Worm (Caenorhabditis elegans): ENCODE measurements around the gene srg-21.
A peak's percentile ranks its signal among the peaks of the same experiment; 100 is the strongest.

srg-21 gene

ce11 chrII:3126341-3126740, 35.2 kb upstream of the srg-21 start, which contains the start of gene ins-19:
ins-19 (minus strand) TSS chrII:3126441.
- TF ChIP-seq ceh-30 (tag; optimal IDR thresholded peaks at IDR 0.05) (no peak), T23F11.4 (GFP tag; optimal IDR thresholded peaks at IDR 0.05) (no peak), ttx-3 (tag; optimal IDR thresholded peaks at IDR 0.05) (no peak), lin-11 (tag; optimal IDR thresholded peaks at IDR 0.05) (no peak), mec-3 (tag; optimal IDR thresholded peaks at IDR 0.05; ENCODE audit: borderline replicate concordance) (no peak), gmeb-2 (tag; optimal IDR thresholded peaks at IDR 0.05) (no peak), fkh-6 (tag; optimal IDR thresholded peaks at IDR 0.05) (no peak), sdc-2 (tag; optimal IDR thresholded peaks at IDR 0.05) (no peak), ceh-19 (GFP tag; optimal IDR thresholded peaks at IDR 0.05) (no peak), unc-86 (tag; optimal IDR thresholded peaks at IDR 0.05) (no peak), C38D4.7 (GFP tag; optimal IDR thresholded peaks at IDR 0.05) (no peak), zip-5 (tag; optimal IDR thresholded peaks at IDR 0.05) (no peak)

DNA sequence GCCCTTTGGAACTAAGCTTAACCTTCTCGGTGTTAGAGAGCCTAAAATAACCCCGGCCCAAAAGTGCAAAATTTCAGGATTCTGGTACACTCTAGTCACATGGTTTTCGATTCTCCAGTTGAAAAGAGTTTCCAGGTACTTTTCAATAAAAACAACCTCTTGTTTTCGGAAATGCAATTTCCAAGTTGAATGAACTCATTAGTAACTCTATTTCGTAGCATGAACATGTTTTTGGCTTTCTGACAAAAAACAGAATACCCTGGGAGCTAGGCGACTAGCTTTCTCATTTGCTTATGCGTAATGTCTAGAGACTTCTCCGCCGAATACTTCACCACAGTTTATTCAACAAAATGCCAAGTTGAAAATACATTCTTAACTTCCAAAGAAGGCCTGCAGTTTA, 32.0 kb upstream of the srg-21 start, which contains the start of gene srh-71:
Gene srh-71, plus strand, starts transcription at position 301 of the 400 bp plus-strand sequence.
- TF ChIP-seq ets-4 (tag; optimal IDR thresholded peaks at IDR 0.05), result no peak
- no peak for TF ChIP-seq unc-3 (GFP tag; conservative IDR thresholded peaks at IDR 0.05)
- no peak for TF ChIP-seq unc-3 (tag; optimal IDR thresholded peaks at IDR 0.05)
- no peak for TF ChIP-seq C08G9.2 (tag; optimal IDR thresholded peaks at IDR 0.05)
- TF ChIP-seq Y22D7AL.16 (tag; optimal IDR thresholded peaks at IDR 0.05), result no peak
- no peak for TF ChIP-seq pha-4 (tag; optimal IDR thresholded peaks at IDR 0.05)
- TF ChIP-seq hlh-6 (tag; optimal IDR thresholded peaks at IDR 0.05), result no peak
- no peak for TF ChIP-seq che-1 (tag; optimal IDR thresholded peaks at IDR 0.05)
- no peak for TF ChIP-seq sox-4 (tag; optimal IDR thresholded peaks at IDR 0.05)
- TF ChIP-seq hlh-13 (GFP tag; optimal IDR thresholded peaks at IDR 0.05), result no peak
- TF ChIP-seq unc-42 (tag; optimal IDR thresholded peaks at IDR 0.05), result no peak
- no peak for TF ChIP-seq pqm-1 (tag; optimal IDR thresholded peaks at IDR 0.05)
- no peak for TF ChIP-seq sox-2 (GFP tag; IDR thresholded peaks at IDR 0.05)
- TF ChIP-seq ref-2 (tag; optimal IDR thresholded peaks at IDR 0.05), result no peak
- no peak for TF ChIP-seq ceh-9 (tag; optimal IDR thresholded peaks at IDR 0.05)
- no peak for TF ChIP-seq pros-1 (tag; optimal IDR thresholded peaks at IDR 0.05)
- TF ChIP-seq ceh-14 (tag; optimal IDR thresholded peaks at IDR 0.05), result no peak

- TF ChIP-seq tbx-2 (tag; optimal IDR thresholded peaks at IDR 0.05), result peak; percentile 70
- TF ChIP-seq unc-42 (tag; optimal IDR thresholded peaks at IDR 0.05), result peak; percentile 34
- TF ChIP-seq hlh-13 (GFP tag; optimal IDR thresholded peaks at IDR 0.05), result no peak
- no peak for TF ChIP-seq ttx-3 (tag; optimal IDR thresholded peaks at IDR 0.05)
- TF ChIP-seq unc-3 (GFP tag; conservative IDR thresholded peaks at IDR 0.05), result no peak
- no peak for TF ChIP-seq unc-3 (tag; optimal IDR thresholded peaks at IDR 0.05)
- no peak for TF ChIP-seq ceh-24 (tag; optimal IDR thresholded peaks at IDR 0.05)
- no peak for TF ChIP-seq pat-9 (tag; optimal IDR thresholded peaks at IDR 0.05)
- peak; percentile 0 for TF ChIP-seq ceh-2 (tag; optimal IDR thresholded peaks at IDR 0.05)
- TF ChIP-seq ceh-48 (tag; optimal IDR thresholded peaks at IDR 0.05), result peak; percentile 71
- no peak for TF ChIP-seq hlh-8 (tag; optimal IDR thresholded peaks at IDR 0.05)
- TF ChIP-seq fax-1 (tag; optimal IDR thresholded peaks at IDR 0.05), result no peak
- TF ChIP-seq ceh-34 (tag; optimal IDR thresholded peaks at IDR 0.05), result peak; percentile 40
- TF ChIP-seq ceh-31 (tag; optimal IDR thresholded peaks at IDR 0.05), result peak; percentile 27
- peak; percentile 42 for TF ChIP-seq nfya-1 (tag; optimal IDR thresholded peaks at IDR 0.05)
Observed at ce11 chrII:3118907-3119382, 27.8 kb upstream of the srg-21 start, which contains the start of gene T10D4.6. T10D4.6 (plus strand) TSS chrII:3119332.
